Fruit fly (Drosophila melanogaster) Kc167 (cell line): ENCODE results near the gene GstD4.

Experiments used
- Myc ChIP-seq: fragments of >200 bp; optimal IDR thresholded peaks from 2 replicates; lab custom pipeline; 2017; ENCODE audit warnings: missing external identifiers
- Sin3A ChIP-seq: fragments of >200 bp; optimal IDR thresholded peaks from 2 replicates; lab custom pipeline; 2018; ENCODE audit warnings: missing external identifiers
- h ChIP-seq: fragments of >200 bp; optimal IDR thresholded peaks from 3 replicates; lab custom pipeline; 2018; ENCODE audit warnings: missing external identifiers
- insv ChIP-seq: fragments of >200 bp; optimal IDR thresholded peaks from 3 replicates; lab custom pipeline; 2018; ENCODE audit warnings: missing external identifiers
- psq ChIP-seq: fragments of >200 bp; optimal IDR thresholded peaks from 2 replicates; lab custom pipeline; 2017; ENCODE audit warnings: missing external identifiers

DNA sequence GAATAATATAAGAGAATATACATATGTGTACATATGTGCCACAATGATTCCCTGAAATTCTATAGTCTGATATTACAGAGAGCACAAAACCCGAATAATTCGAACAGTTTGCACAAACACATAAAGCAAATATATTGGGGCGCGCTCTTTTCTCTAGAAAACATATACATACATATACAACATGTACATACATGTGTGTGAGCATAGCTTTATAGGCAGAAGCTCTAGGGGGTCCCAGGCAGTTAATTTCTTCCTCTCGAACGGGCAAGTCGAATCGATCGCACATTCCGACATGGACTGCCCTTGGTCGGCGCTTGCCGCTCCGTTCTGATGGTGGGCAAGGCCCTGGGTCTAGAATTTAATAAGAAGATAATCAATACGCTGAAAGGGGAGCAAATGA is 1.1 kb upstream of the GstD4 start, which contains the start of gene GstD3:
- TF ChIP-seq h (no peak), insv (no peak), psq (lab: Kevin White, UChicago) (no peak), Sin3A (lab: Kevin White, UChicago) (no peak), Myc (lab: Kevin White, UChicago) (no peak)
